Worm (Caenorhabditis elegans) whole organism, L4 larva: Measurements from ENCODE around the gene B0454.6.

ENCODE experiments used
- D1046.2 ChIP-seq: fragments of 200-800 bp; sonication (Bioruptor generic); IDR thresholded peaks from 2 replicates; pipeline ENCODE4 v1.3.6; 2022; ENCODE audit warnings: missing genetic modification characterization, missing compliant biosample characterization
- F10B5.3 ChIP-seq: sonication (generic microtip); optimal IDR thresholded peaks from 2 replicates; lab custom pipeline; 2016; ENCODE audit warnings: mild to moderate bottlenecking, missing genetic modification characterization, missing compliant biosample characterization
- F37D6.2 ChIP-seq: sonication (generic microtip); optimal IDR thresholded peaks from 2 replicates; lab custom pipeline; 2016; ENCODE audit warnings: mild to moderate bottlenecking, missing genetic modification characterization, missing compliant biosample characterization
- T26A8.4 ChIP-seq: fragments of 200-800 bp; sonication (Bioruptor generic); IDR thresholded peaks from 2 replicates; pipeline ENCODE4 v1.3.6; 2022; ENCODE audit warnings: missing genetic modification characterization, missing compliant biosample characterization
- Y105C5A.15 ChIP-seq: fragments of 200-800 bp; sonication (Bioruptor generic); IDR thresholded peaks from 2 replicates; pipeline ENCODE4 v1.3.6; 2022; ENCODE audit warnings: missing genetic modification characterization, missing compliant biosample characterization
- Y48G9A.11 ChIP-seq: fragments of 200-800 bp; sonication (Bioruptor generic); IDR thresholded peaks from 2 replicates; pipeline ENCODE4 v1.3.6; 2022; ENCODE audit warnings: missing genetic modification reagents, missing genetic modification characterization, missing compliant biosample characterization
- ZK337.2 ChIP-seq: fragments of 200-800 bp; sonication (Bioruptor generic); IDR thresholded peaks from 2 replicates; pipeline ENCODE4 v1.3.6; 2022; ENCODE audit warnings: missing genetic modification reagents, missing genetic modification characterization, missing compliant biosample characterization
- aha-1 ChIP-seq: fragments of 150-350 bp; peaks from one replicate; lab custom pipeline; 2014; ENCODE audit warnings: missing biosample characterization, missing genetic modification characterization
- arid-1 ChIP-seq: fragments of 200-800 bp; sonication (Bioruptor generic); conservative IDR thresholded peaks from 2 replicates; pipeline ENCODE4 v1.3.6; 2022; ENCODE audit warnings: missing genetic modification reagents, missing genetic modification characterization, missing compliant biosample characterization
- attf-4 ChIP-seq: sonication (generic microtip); optimal IDR thresholded peaks from 3 replicates; lab custom pipeline; 2017; ENCODE audit warnings: missing biosample characterization, missing genetic modification characterization
- ceh-28 ChIP-seq: fragments of 150-350 bp; optimal IDR thresholded peaks from 2 replicates; lab custom pipeline; 2014; ENCODE audit warnings: missing biosample characterization, missing genetic modification reagents, missing genetic modification characterization
- ceh-32 ChIP-seq: sonication (generic microtip); optimal IDR thresholded peaks from 2 replicates; lab custom pipeline; 2016; ENCODE audit warnings: mild to moderate bottlenecking, missing genetic modification characterization, missing compliant biosample characterization; ENCODE audit not compliant: poor library complexity
- ceh-62 ChIP-seq: sonication (generic microtip); optimal IDR thresholded peaks from 2 replicates; lab custom pipeline; 2017; ENCODE audit warnings: missing biosample characterization, missing genetic modification characterization
- ceh-82 ChIP-seq: sonication (generic microtip); optimal IDR thresholded peaks from 2 replicates; lab custom pipeline; 2017; ENCODE audit warnings: missing biosample characterization, missing genetic modification characterization
- daf-12 ChIP-seq: fragments of 150-350 bp; optimal IDR thresholded peaks from 2 replicates; lab custom pipeline; 2014; ENCODE audit warnings: missing biosample characterization, missing genetic modification reagents, missing genetic modification characterization
- daf-8 ChIP-seq: fragments of 200-800 bp; sonication (Bioruptor generic); IDR thresholded peaks from 2 replicates; pipeline ENCODE4 v1.3.6; 2022; ENCODE audit warnings: missing genetic modification characterization, missing compliant biosample characterization
- dmd-6 ChIP-seq: fragments of 200-800 bp; sonication (Bioruptor generic); IDR thresholded peaks from 2 replicates; pipeline ENCODE4 v1.3.6; 2022; ENCODE audit warnings: missing genetic modification reagents, missing genetic modification characterization, missing compliant biosample characterization
- dpl-1 ChIP-seq: fragments of 150-350 bp; optimal IDR thresholded peaks from 2 replicates; lab custom pipeline; 2014; ENCODE audit warnings: missing biosample characterization, missing genetic modification reagents, missing genetic modification characterization
- duxl-1 ChIP-seq: sonication (generic microtip); optimal IDR thresholded peaks from 2 replicates; lab custom pipeline; 2016; ENCODE audit warnings: mild to moderate bottlenecking, missing genetic modification characterization, moderate library complexity, missing compliant biosample characterization; ENCODE audit not compliant: poor library complexity
- fkh-10 ChIP-seq: fragments of 150-350 bp; optimal IDR thresholded peaks from 2 replicates; lab custom pipeline; 2014; ENCODE audit warnings: missing biosample characterization, missing genetic modification reagents, missing genetic modification characterization
- fos-1 ChIP-seq: fragments of 150-350 bp; optimal IDR thresholded peaks from 2 replicates; lab custom pipeline; 2014; ENCODE audit warnings: missing biosample characterization, missing genetic modification characterization
- gei-8 ChIP-seq: fragments of 200-800 bp; sonication (Bioruptor generic); optimal IDR thresholded peaks from 2 replicates; lab custom pipeline; 2018; ENCODE audit warnings: mild to moderate bottlenecking, missing genetic modification characterization, missing compliant biosample characterization
- jun-1 ChIP-seq: fragments of 150-350 bp; optimal IDR thresholded peaks from 2 replicates; lab custom pipeline; 2014; ENCODE audit warnings: missing biosample characterization, missing genetic modification reagents, missing genetic modification characterization
- lin-1 ChIP-seq: fragments of 200-800 bp; sonication (Bioruptor generic); IDR thresholded peaks from 2 replicates; pipeline ENCODE4 v1.3.6; 2022; ENCODE audit warnings: missing genetic modification reagents, missing genetic modification characterization, missing compliant biosample characterization
- lin-15B ChIP-seq: fragments of 150-350 bp; sonication (generic microtip); optimal IDR thresholded peaks from 3 replicates; lab custom pipeline; 2014; ENCODE audit warnings: missing biosample characterization, missing genetic modification characterization
- lir-3 ChIP-seq: sonication (generic microtip); optimal IDR thresholded peaks from 2 replicates; lab custom pipeline; 2016; ENCODE audit warnings: mild to moderate bottlenecking, missing genetic modification characterization, missing compliant biosample characterization
- madf-5 ChIP-seq, 2 experiments: fragments of 200-800 bp; sonication (Bioruptor generic); IDR thresholded peaks; 2 replicates each; pipeline ENCODE4 v1.3.6; 2022; ENCODE audit warnings: missing compliant biosample characterization in 2 of 2, missing genetic modification characterization in 2 of 2
- madf-9 ChIP-seq: fragments of 200-800 bp; sonication (Bioruptor generic); conservative IDR thresholded peaks from 2 replicates; pipeline ENCODE4 v1.3.6; 2022; ENCODE audit warnings: missing genetic modification reagents, missing genetic modification characterization, missing compliant biosample characterization
- mdl-1 ChIP-seq, 2 experiments: fragments of 150-350 bp in 1 of 2; sonication (generic microtip) in 1 of 2; optimal IDR thresholded peaks; 2 replicates each; lab custom pipeline; 2014 to 2017; ENCODE audit warnings: missing biosample characterization in 2 of 2, missing genetic modification characterization in 2 of 2
- mep-1 ChIP-seq: fragments of 150-350 bp; sonication (generic microtip); optimal IDR thresholded peaks from 3 replicates; lab custom pipeline; 2014; ENCODE audit warnings: missing biosample characterization, missing genetic modification characterization
- mes-2 ChIP-seq: sonication (generic microtip); optimal IDR thresholded peaks from 2 replicates; lab custom pipeline; 2016; ENCODE audit warnings: missing genotype, mild to moderate bottlenecking, missing genetic modification characterization, missing compliant biosample characterization; ENCODE audit not compliant: poor library complexity, severe bottlenecking
- mxl-3 ChIP-seq: fragments of 200-800 bp; sonication (Bioruptor generic); optimal IDR thresholded peaks from 2 replicates; lab custom pipeline; 2018; ENCODE audit warnings: mild to moderate bottlenecking, missing genetic modification characterization, missing compliant biosample characterization
- nhr-10 ChIP-seq: fragments of 150-350 bp; optimal IDR thresholded peaks from 2 replicates; lab custom pipeline; 2014; ENCODE audit warnings: missing biosample characterization, missing genetic modification characterization
- nhr-25 ChIP-seq: sonication (generic microtip); optimal IDR thresholded peaks from 2 replicates; lab custom pipeline; 2017; ENCODE audit warnings: missing genetic modification characterization, mild to moderate bottlenecking, missing compliant biosample characterization, antibody characterized with exemption, moderate library complexity, borderline replicate concordance; ENCODE audit not compliant: insufficient read depth
- nhr-28 ChIP-seq: fragments of 150-350 bp; optimal IDR thresholded peaks from 2 replicates; lab custom pipeline; 2014; ENCODE audit warnings: missing biosample characterization, missing genetic modification characterization
- nhr-41 ChIP-seq: fragments of 200-800 bp; sonication (Bioruptor generic); IDR thresholded peaks from 2 replicates; pipeline ENCODE4 v1.3.6; 2022; ENCODE audit warnings: missing genetic modification reagents, missing genetic modification characterization, missing compliant biosample characterization
- nhr-48 ChIP-seq: sonication (generic microtip); optimal IDR thresholded peaks from 2 replicates; lab custom pipeline; 2016; ENCODE audit warnings: mild to moderate bottlenecking, missing genetic modification characterization, missing compliant biosample characterization
- pha-4 ChIP-seq, 2 experiments: fragments of 150-350 bp in 1 of 2; fragments of 200-800 bp in 1 of 2; sonication (Bioruptor generic) in 1 of 2; IDR thresholded peaks in 1 of 2; optimal IDR thresholded peaks in 1 of 2; 2 replicates each; pipeline versions ENCODE4 v1.3.6 to Lab custom; 2014 to 2022; ENCODE audit warnings: missing genetic modification characterization in 2 of 2, missing genetic modification reagents in 2 of 2, missing biosample characterization in 1 of 2, missing compliant biosample characterization in 1 of 2
- php-3 ChIP-seq: fragments of 200-800 bp; sonication (Bioruptor generic); IDR thresholded peaks from 2 replicates; pipeline ENCODE4 v1.3.6; 2022; ENCODE audit warnings: missing genetic modification reagents, missing genetic modification characterization, missing compliant biosample characterization
- pqm-1 ChIP-seq: sonication (generic microtip); optimal IDR thresholded peaks from 2 replicates; lab custom pipeline; 2017; ENCODE audit warnings: missing biosample characterization, missing genetic modification characterization
- saeg-2 ChIP-seq: fragments of 200-800 bp; sonication (Bioruptor generic); IDR thresholded peaks from 2 replicates; pipeline ENCODE4 v1.3.6; 2022; ENCODE audit warnings: missing genetic modification reagents, missing genetic modification characterization, missing compliant biosample characterization
- set-16 ChIP-seq: fragments of 200-800 bp; sonication (Bioruptor generic); IDR thresholded peaks from 2 replicates; pipeline ENCODE4 v1.3.6; 2022; ENCODE audit warnings: missing genetic modification reagents, missing genetic modification characterization, missing compliant biosample characterization
- skn-1 ChIP-seq: fragments of 150-350 bp; optimal IDR thresholded peaks from 2 replicates; lab custom pipeline; 2014; ENCODE audit warnings: missing biosample characterization, missing genetic modification characterization
- snpc-1.2 ChIP-seq: fragments of 200-800 bp; sonication (Bioruptor generic); IDR thresholded peaks from 2 replicates; pipeline ENCODE4 v1.3.6; 2022; ENCODE audit warnings: missing genetic modification reagents, missing genetic modification characterization, missing compliant biosample characterization
- tag-97 ChIP-seq: fragments of 200-800 bp; sonication (Bioruptor generic); IDR thresholded peaks from 2 replicates; pipeline ENCODE4 v1.3.6; 2022; ENCODE audit warnings: missing genetic modification characterization, missing compliant biosample characterization
- unc-62 ChIP-seq, 3 experiments: fragments of 150-350 bp in 1 of 3; sonication (generic microtip); optimal IDR thresholded peaks in 2 of 3; peaks in 1 of 3; 1 replicate in 1 of 3; 2 replicates in 2 of 3; lab custom pipeline; 2014 to 2017; ENCODE audit warnings: missing biosample characterization in 3 of 3, missing genetic modification characterization in 3 of 3, missing genetic modification reagents in 3 of 3, missing genotype in 1 of 3
- zag-1 ChIP-seq: fragments of 150-350 bp; optimal IDR thresholded peaks from 2 replicates; lab custom pipeline; 2014; ENCODE audit warnings: missing biosample characterization, missing genetic modification characterization
- zfp-3 ChIP-seq: fragments of 200-800 bp; sonication (Bioruptor generic); conservative IDR thresholded peaks from 2 replicates; pipeline ENCODE4 v1.3.6; 2022; ENCODE audit warnings: missing genetic modification reagents, missing genetic modification characterization, missing compliant biosample characterization
- zip-11 ChIP-seq: fragments of 200-800 bp; sonication (Bioruptor generic); IDR thresholded peaks from 2 replicates; pipeline ENCODE4 v1.3.6; 2022; ENCODE audit warnings: missing genetic modification characterization, missing compliant biosample characterization
- zip-2 ChIP-seq: fragments of 150-350 bp; optimal IDR thresholded peaks from 2 replicates; lab custom pipeline; 2014; ENCODE audit warnings: missing biosample characterization, missing genetic modification characterization
- ztf-11 ChIP-seq: fragments of 150-350 bp; optimal IDR thresholded peaks from 2 replicates; lab custom pipeline; 2014; ENCODE audit warnings: missing biosample characterization, missing genetic modification characterization

Gene B0454.6

DNA sequence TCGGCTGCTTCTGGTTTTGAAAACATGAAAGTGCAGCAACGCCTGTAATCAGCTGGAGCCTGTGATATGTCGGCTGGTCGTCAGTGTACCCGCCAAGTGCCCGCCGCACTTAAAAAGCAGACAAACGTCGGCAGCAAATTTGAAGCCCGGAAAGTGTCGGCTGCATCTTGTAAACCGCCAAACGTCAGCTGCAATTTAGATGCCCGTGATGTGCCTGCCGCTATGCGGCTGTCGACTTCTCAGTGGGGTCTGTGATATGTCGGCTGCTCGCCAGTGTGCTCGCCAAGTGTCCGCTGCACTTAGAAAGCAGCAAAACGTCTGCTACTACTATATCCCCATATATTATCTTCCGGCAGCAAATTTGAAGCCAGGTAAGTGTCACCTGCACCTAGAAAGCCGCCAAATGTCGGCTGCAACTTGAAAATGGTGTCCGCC lies 45.4 kb upstream of the B0454.6 start (continued):
- TF ChIP-seq ceh-32 (tag; lab: Kevin White, UChicago) (no peak), arid-1 (no peak), Y105C5A.15 (no peak), madf-9 (GFP tag; lab: Robert Waterston, UW) (no peak), duxl-1 (no peak), F37D6.2 (tag; lab: Kevin White, UChicago) (no peak), snpc-1.2 (GFP tag; lab: Robert Waterston, UW) (0 out of 2 replicates have a peak, but pooled peaks have one; percentile 52), ceh-62 (tag; lab: Kevin White, UChicago) (no peak), mxl-3 (no peak), mep-1 (tag; lab: Kevin White, UChicago) (peak; percentile 14), nhr-41 (no peak), mdl-1 (tag; optimal IDR thresholded peaks at IDR 0.05; lab: Kevin White, UChicago) (no peak), fos-1 (tag; lab: Kevin White, UChicago) (no peak), ZK337.2 (no peak), ztf-11 (tag; lab: Kevin White, UChicago) (no peak), daf-8 (GFP tag; lab: Robert Waterston, UW) (no peak), zfp-3 (GFP tag; lab: Robert Waterston, UW) (0 out of 2 replicates have a peak, but pooled peaks have one; percentile 53), lin-15B (tag; lab: Kevin White, UChicago) (no peak), jun-1 (no peak), nhr-48 (tag; lab: Kevin White, UChicago) (no peak), pha-4 (GFP tag; IDR thresholded peaks at IDR 0.05; lab: Robert Waterston, UW) (no peak), pha-4 (tag; optimal IDR thresholded peaks at IDR 0.05; lab: Kevin White, UChicago) (no peak), ceh-28 (tag; lab: Kevin White, UChicago) (no peak), skn-1 (tag; lab: Kevin White, UChicago) (no peak), lir-3 (tag; lab: Kevin White, UChicago) (no peak), madf-5 (GFP tag; IDR thresholded peaks at IDR 0.05; lab: Robert Waterston, UW) (0 out of 4 replicates have a peak, but pooled peaks of 1 of the 2 experiments have one; percentile 57), mes-2 (tag; lab: Kevin White, UChicago) (peak; percentile 4), dpl-1 (GFP tag; lab: Kevin White, UChicago) (no peak), F10B5.3 (no peak), attf-4 (tag; lab: Kevin White, UChicago) (no peak), T26A8.4 (GFP tag; lab: Robert Waterston, UW) (no peak), gei-8 (GFP tag; lab: Kevin White, UChicago) (no peak), nhr-28 (tag; lab: Kevin White, UChicago) (no peak), zip-11 (GFP tag; lab: Robert Waterston, UW) (no peak), tag-97 (GFP tag; lab: Robert Waterston, UW) (no peak), php-3 (0 out of 2 replicates have a peak, but pooled peaks have one; percentile 17), pqm-1 (tag; lab: Kevin White, UChicago) (no peak), zag-1 (no peak), Y48G9A.11 (GFP tag; lab: Robert Waterston, UW) (no peak), unc-62 (GFP tag; optimal IDR thresholded peaks at IDR 0.05 in 1 of 2; lab: Kevin White, UChicago) (no peak), unc-62 (tag; optimal IDR thresholded peaks at IDR 0.05; lab: Kevin White, UChicago) (no peak), daf-12 (no peak), ceh-82 (tag; lab: Kevin White, UChicago) (no peak), dmd-6 (GFP tag; lab: Robert Waterston, UW) (no peak), nhr-10 (tag; lab: Kevin White, UChicago) (no peak), D1046.2 (GFP tag; lab: Robert Waterston, UW) (no peak), fkh-10 (GFP tag; lab: Kevin White, UChicago) (no peak), lin-1 (GFP tag; lab: Robert Waterston, UW) (no peak), set-16 (GFP tag; lab: Robert Waterston, UW) (peak; percentile 59), aha-1 (tag; lab: Kevin White, UChicago) (peak; percentile 72), saeg-2 (GFP tag; lab: Robert Waterston, UW) (no peak), zip-2 (tag; lab: Kevin White, UChicago) (no peak), nhr-25 (tag; lab: Kevin White, UChicago) (no peak)
